Fruit fly (Drosophila melanogaster) whole organism, embryonic: ENCODE data around the gene Prp16.

ENCODE experiments used
- B-H2 ChIP-seq: fragments of 200-800 bp; sonication (Bioruptor generic); optimal IDR thresholded peaks from 2 replicates; lab custom pipeline; 2018; ENCODE audit warnings: missing biosample characterization, mild to moderate bottlenecking, missing genetic modification characterization
- Bdp1 ChIP-seq: fragments of 200-800 bp; sonication (Bioruptor generic); optimal IDR thresholded peaks from 3 replicates; lab custom pipeline; 2016; ENCODE audit warnings: missing biosample characterization, missing genetic modification characterization
- CG11560 ChIP-seq: fragments of 200-800 bp; sonication (Bioruptor generic); IDR thresholded peaks from 3 replicates; pipeline ENCODE4 v1.3.6; 2022; ENCODE audit warnings: missing biosample characterization, missing genetic modification characterization
- CG11696 ChIP-seq: fragments of 200-800 bp; sonication (Bioruptor generic); IDR thresholded peaks from 2 replicates; pipeline ENCODE4 v1.3.6; 2022; ENCODE audit warnings: missing biosample characterization, missing genetic modification characterization
- CG12104 ChIP-seq: fragments of 200-800 bp; sonication (Bioruptor generic); optimal IDR thresholded peaks from 3 replicates; lab custom pipeline; 2016; ENCODE audit warnings: missing biosample characterization, missing genetic modification characterization
- CG12744 ChIP-seq: fragments of 200-800 bp; sonication (Bioruptor generic); optimal IDR thresholded peaks from 2 replicates; lab custom pipeline; 2016; ENCODE audit warnings: missing biosample characterization, missing genetic modification characterization
- CG16863 ChIP-seq: fragments of 200-800 bp; sonication (Bioruptor generic); optimal IDR thresholded peaks from 3 replicates; lab custom pipeline; 2016; ENCODE audit warnings: missing biosample characterization, missing genetic modification characterization
- CG18599 ChIP-seq: fragments of 200-800 bp; sonication (Bioruptor generic); optimal IDR thresholded peaks from 3 replicates; lab custom pipeline; 2017; ENCODE audit warnings: missing biosample characterization, missing genetic modification characterization, mild to moderate bottlenecking, moderate library complexity, missing genetic modification reagents
- CG3065 ChIP-seq: fragments of 200-800 bp; sonication (Bioruptor generic); optimal IDR thresholded peaks from 2 replicates; lab custom pipeline; 2016; ENCODE audit warnings: missing biosample characterization, missing genetic modification characterization
- CG34422 ChIP-seq: fragments of 200-800 bp; sonication (Bioruptor generic); IDR thresholded peaks from 3 replicates; pipeline ENCODE4 v1.3.6; 2022; ENCODE audit warnings: missing biosample characterization, missing genetic modification characterization
- CG4282 ChIP-seq: fragments of 200-800 bp; sonication (Bioruptor generic); optimal IDR thresholded peaks from 2 replicates; lab custom pipeline; 2016; ENCODE audit warnings: missing biosample characterization, missing genetic modification characterization
- CG4730 ChIP-seq: fragments of 200-800 bp; sonication (Bioruptor generic); IDR thresholded peaks from 2 replicates; pipeline ENCODE4 v1.3.6; 2022; ENCODE audit warnings: missing biosample characterization, missing genetic modification characterization
- CG7839 ChIP-seq: fragments of 200-800 bp; sonication (Bioruptor generic); optimal IDR thresholded peaks from 3 replicates; lab custom pipeline; 2018; ENCODE audit warnings: missing biosample characterization, mild to moderate bottlenecking, missing genetic modification characterization, moderate library complexity
- Dll ChIP-seq: fragments of 200-800 bp; sonication (Bioruptor generic); IDR thresholded peaks from 4 replicates; pipeline ENCODE4 v1.3.6; 2022; ENCODE audit warnings: missing biosample characterization, missing genetic modification characterization; ENCODE audit not compliant: partially characterized antibody
- HLH3B ChIP-seq: fragments of 200-800 bp; sonication (Bioruptor generic); IDR thresholded peaks from 2 replicates; pipeline ENCODE4 v1.3.6; 2022; ENCODE audit warnings: missing biosample characterization, missing genetic modification characterization
- Hey ChIP-seq: fragments of 200-800 bp; sonication (Bioruptor generic); optimal IDR thresholded peaks from 3 replicates; lab custom pipeline; 2018; ENCODE audit warnings: missing biosample characterization, mild to moderate bottlenecking, missing genetic modification characterization
- HmgD ChIP-seq: fragments of 200-800 bp; sonication (Bioruptor generic); optimal IDR thresholded peaks from 3 replicates; lab custom pipeline; 2016; ENCODE audit warnings: missing biosample characterization, missing genetic modification characterization
- Hr3 ChIP-seq: fragments of 200-800 bp; sonication (Bioruptor generic); optimal IDR thresholded peaks from 3 replicates; lab custom pipeline; 2016; ENCODE audit warnings: missing biosample characterization, missing genetic modification characterization
- Hsf ChIP-seq: fragments of 200-800 bp; sonication (Bioruptor generic); optimal IDR thresholded peaks from 3 replicates; lab custom pipeline; 2016; ENCODE audit warnings: missing biosample characterization, missing genetic modification characterization
- Lim3 ChIP-seq: fragments of 200-800 bp; sonication (Bioruptor generic); IDR thresholded peaks from 2 replicates; pipeline ENCODE4 v1.3.6; 2022; ENCODE audit warnings: missing biosample characterization, missing genetic modification characterization
- Meics ChIP-seq: fragments of 200-800 bp; sonication (Bioruptor generic); optimal IDR thresholded peaks from 2 replicates; lab custom pipeline; 2017; ENCODE audit warnings: missing biosample characterization, mild to moderate bottlenecking, missing genetic modification characterization
- Rfx ChIP-seq: fragments of 200-800 bp; sonication (Bioruptor generic); IDR thresholded peaks from 2 replicates; pipeline ENCODE4 v1.3.6; 2022; ENCODE audit warnings: missing biosample characterization, missing genetic modification characterization
- Sry-β ChIP-seq: fragments of 200-800 bp; sonication (Bioruptor generic); optimal IDR thresholded peaks from 2 replicates; lab custom pipeline; 2018; ENCODE audit warnings: missing biosample characterization, mild to moderate bottlenecking, missing genetic modification characterization, moderate library complexity
- TFAM ChIP-seq: fragments of 200-800 bp; sonication (Bioruptor generic); optimal IDR thresholded peaks from 2 replicates; lab custom pipeline; 2017; ENCODE audit warnings: missing biosample characterization, missing genetic modification characterization, inconsistent platforms
- YL-1 ChIP-seq: fragments of 200-800 bp; sonication (Bioruptor generic); optimal IDR thresholded peaks from 3 replicates; lab custom pipeline; 2017; ENCODE audit warnings: missing biosample characterization, mild to moderate bottlenecking, missing genetic modification characterization
- ab ChIP-seq: fragments of 200-800 bp; sonication (Bioruptor generic); optimal IDR thresholded peaks from 2 replicates; lab custom pipeline; 2016; ENCODE audit warnings: missing biosample characterization, missing genetic modification characterization
- amos ChIP-seq: fragments of 200-800 bp; sonication (Bioruptor generic); IDR thresholded peaks from 2 replicates; pipeline ENCODE4 v1.3.6; 2022; ENCODE audit warnings: missing biosample characterization, missing genetic modification characterization; ENCODE audit not compliant: partially characterized antibody
- ap ChIP-seq: fragments of 200-800 bp; sonication (Bioruptor generic); IDR thresholded peaks from 2 replicates; pipeline ENCODE4 v1.3.6; 2022; ENCODE audit warnings: missing biosample characterization, missing genetic modification characterization
- cg ChIP-seq: fragments of 200-800 bp; sonication (Bioruptor generic); optimal IDR thresholded peaks from 3 replicates; lab custom pipeline; 2019; ENCODE audit warnings: missing biosample characterization, mild to moderate bottlenecking, missing genetic modification characterization, moderate library complexity
- crc ChIP-seq: fragments of 200-800 bp; sonication (Bioruptor generic); optimal IDR thresholded peaks from 2 replicates; lab custom pipeline; 2016; ENCODE audit warnings: missing biosample characterization, missing genetic modification characterization
- dimm ChIP-seq: fragments of 200-800 bp; sonication (Bioruptor generic); IDR thresholded peaks from 2 replicates; pipeline ENCODE4 v1.3.6; 2022; ENCODE audit warnings: missing biosample characterization, missing genetic modification characterization
- dmrt11E ChIP-seq: fragments of 200-800 bp; sonication (Bioruptor generic); optimal IDR thresholded peaks from 3 replicates; lab custom pipeline; 2018; ENCODE audit warnings: missing biosample characterization, mild to moderate bottlenecking, missing genetic modification characterization, moderate library complexity
- esg ChIP-seq: fragments of 200-800 bp; sonication (Bioruptor generic); conservative IDR thresholded peaks from 2 replicates; pipeline ENCODE4 v1.3.6; 2022; ENCODE audit warnings: missing biosample characterization, missing genetic modification characterization
- gro ChIP-seq: fragments of 200-800 bp; sonication (Bioruptor generic); optimal IDR thresholded peaks from 2 replicates; lab custom pipeline; 2016; ENCODE audit warnings: missing biosample characterization, missing genetic modification characterization
- gsb ChIP-seq: fragments of 200-800 bp; sonication (Bioruptor generic); IDR thresholded peaks from 2 replicates; pipeline ENCODE4 v1.3.6; 2022; ENCODE audit warnings: missing biosample characterization, missing genetic modification characterization
- gsb-n ChIP-seq: fragments of 200-800 bp; sonication (Bioruptor generic); optimal IDR thresholded peaks from 3 replicates; lab custom pipeline; 2018; ENCODE audit warnings: missing biosample characterization, mild to moderate bottlenecking, missing genetic modification characterization
- hbn ChIP-seq: fragments of 200-800 bp; sonication (Bioruptor generic); IDR thresholded peaks from 2 replicates; pipeline ENCODE4 v1.3.6; 2022; ENCODE audit warnings: missing biosample characterization, missing genetic modification characterization; ENCODE audit not compliant: partially characterized antibody
- hkb ChIP-seq, 2 experiments: fragments of 200-800 bp in 1 of 2; fragments of >200 bp in 1 of 2; sonication (Bioruptor generic) in 1 of 2; IDR thresholded peaks in 1 of 2; optimal IDR thresholded peaks in 1 of 2; 2 replicates each; pipeline versions ENCODE4 v1.3.6 to Lab custom; 2017 to 2022; ENCODE audit warnings: missing biosample characterization in 1 of 2, missing genetic modification characterization in 1 of 2
- insv ChIP-seq, 2 experiments: fragments of 200-800 bp; sonication (Bioruptor generic); optimal IDR thresholded peaks; 3 replicates each; lab custom pipeline; 2016 to 2018; ENCODE audit warnings: missing biosample characterization in 2 of 2, missing genetic modification characterization in 2 of 2
- knrl ChIP-seq: fragments of 200-800 bp; sonication (Bioruptor generic); IDR thresholded peaks from 3 replicates; pipeline ENCODE4 v1.3.6; 2022; ENCODE audit warnings: missing biosample characterization, missing genetic modification characterization; ENCODE audit not compliant: partially characterized antibody
- nom ChIP-seq: fragments of 200-800 bp; sonication (Bioruptor generic); optimal IDR thresholded peaks from 2 replicates; lab custom pipeline; 2017; ENCODE audit warnings: missing biosample characterization, missing genetic modification characterization, mild to moderate bottlenecking, moderate library complexity, missing genetic modification reagents
- otp ChIP-seq: fragments of 200-800 bp; sonication (Bioruptor generic); IDR thresholded peaks from 3 replicates; pipeline ENCODE4, ENCODE4 v1.3.6; 2022; ENCODE audit warnings: missing biosample characterization, missing genetic modification characterization
- salm ChIP-seq: fragments of 200-800 bp; sonication (Bioruptor generic); optimal IDR thresholded peaks from 2 replicates; lab custom pipeline; 2018; ENCODE audit warnings: missing biosample characterization, mild to moderate bottlenecking, missing genetic modification characterization
- stwl ChIP-seq: fragments of 200-800 bp; sonication (Bioruptor generic); optimal IDR thresholded peaks from 3 replicates; lab custom pipeline; 2018; ENCODE audit warnings: missing biosample characterization, mild to moderate bottlenecking, missing genetic modification characterization, moderate library complexity
- tap ChIP-seq: fragments of 200-800 bp; optimal IDR thresholded peaks from 3 replicates; lab custom pipeline; 2019; ENCODE audit warnings: missing biosample characterization, mild to moderate bottlenecking, missing genetic modification characterization, moderate library complexity
- tll ChIP-seq, 2 experiments: fragments of 200-800 bp in 1 of 2; fragments of >200 bp in 1 of 2; sonication (Bioruptor generic) in 1 of 2; optimal IDR thresholded peaks; 2 replicates each; lab custom pipeline; 2017 to 2019; ENCODE audit warnings: missing biosample characterization in 2 of 2, missing genetic modification characterization in 2 of 2, mild to moderate bottlenecking in 1 of 2, moderate library complexity in 1 of 2
- ttk ChIP-seq: fragments of 200-800 bp; sonication (Bioruptor generic); IDR thresholded peaks from 2 replicates; pipeline ENCODE4 v2.1.2; 2022; ENCODE audit warnings: missing biosample characterization, missing genetic modification characterization
- twi ChIP-seq: fragments of 200-800 bp; optimal IDR thresholded peaks from 2 replicates; lab custom pipeline; 2019; ENCODE audit warnings: missing biosample characterization, mild to moderate bottlenecking, missing genetic modification characterization, moderate library complexity
- vvl ChIP-seq: fragments of 200-800 bp; sonication (Bioruptor generic); IDR thresholded peaks from 2 replicates; pipeline ENCODE4 v1.3.6; 2022; ENCODE audit warnings: missing biosample characterization, missing genetic modification characterization

Prp16 gene

dm6 chrX:14247035-14247786, 46.0 kb downstream of the Prp16 start, which contains the start of gene mud (continued):
- no peak for TF ChIP-seq CG3065 (GFP tag; lab: Kevin White, UChicago)
- peak; percentile 1 for TF ChIP-seq Sry-β (GFP tag; lab: Kevin White, UChicago)
- no peak for TF ChIP-seq CG18599 (GFP tag; lab: Kevin White, UChicago)
- no peak for TF ChIP-seq CG11560 (tag; lab: Robert Waterston, UW)
- no peak for TF ChIP-seq Hsf (GFP tag; lab: Kevin White, UChicago)
- TF ChIP-seq gro (GFP tag; lab: Kevin White, UChicago): no peak
- peak; percentile 40 for TF ChIP-seq stwl (tag; lab: Kevin White, UChicago)
- no peak for TF ChIP-seq HmgD (GFP tag; lab: Kevin White, UChicago)
- TF ChIP-seq CG16863 (GFP tag; lab: Kevin White, UChicago): no peak
- no peak for TF ChIP-seq vvl (GFP tag; lab: Robert Waterston, UW)
- TF ChIP-seq TFAM (GFP tag; lab: Kevin White, UChicago): no peak
- TF ChIP-seq cg (GFP tag; lab: Kevin White, UChicago): no peak
- TF ChIP-seq tap (tag; lab: Kevin White, UChicago): no peak
- TF ChIP-seq ab (GFP tag; lab: Kevin White, UChicago): no peak
- TF ChIP-seq ap (GFP tag; lab: Robert Waterston, UW): 0 out of 2 replicates have a peak, but pooled peaks have one; percentile 7
- TF ChIP-seq otp (GFP tag; lab: Robert Waterston, UW): 0 out of 3 replicates have a peak, but pooled peaks have one; percentile 7
- peak; percentile 48 for TF ChIP-seq hbn (GFP tag; lab: Robert Waterston, UW)
- no peak for TF ChIP-seq dimm (GFP tag; lab: Robert Waterston, UW)
- no peak for TF ChIP-seq CG12104 (GFP tag; lab: Kevin White, UChicago)
- peak; percentile 52 for TF ChIP-seq Meics (GFP tag; lab: Kevin White, UChicago)
- TF ChIP-seq hkb (optimal IDR thresholded peaks at IDR 0.05; lab: Kevin White, UChicago): no peak
- no peak for TF ChIP-seq hkb (GFP tag; IDR thresholded peaks at IDR 0.05; lab: Robert Waterston, UW)
- TF ChIP-seq ttk (GFP tag; lab: Robert Waterston, UW): peak; percentile 29; the same call in 1 of the 2 replicates
- peak; percentile 77 for TF ChIP-seq amos (GFP tag; lab: Robert Waterston, UW)
- TF ChIP-seq Bdp1: no peak
- TF ChIP-seq CG11696 (GFP tag; lab: Robert Waterston, UW): no peak
- no peak for TF ChIP-seq salm (tag; lab: Kevin White, UChicago)
- TF ChIP-seq nom (GFP tag; lab: Kevin White, UChicago): no peak
- peak; percentile 43 for TF ChIP-seq dmrt11E (tag; lab: Kevin White, UChicago)
- TF ChIP-seq CG7839 (tag; lab: Kevin White, UChicago): no peak
- TF ChIP-seq twi (tag; lab: Kevin White, UChicago): no peak
- peak; percentile 38 for TF ChIP-seq Hr3 (GFP tag; lab: Kevin White, UChicago)
- no peak for TF ChIP-seq YL-1
- TF ChIP-seq gsb-n (tag; lab: Kevin White, UChicago): no peak
- no peak for TF ChIP-seq CG34422
- TF ChIP-seq Hey (tag; lab: Kevin White, UChicago): no peak
- no peak for TF ChIP-seq B-H2 (GFP tag; lab: Kevin White, UChicago)
- peak; percentile 67 for TF ChIP-seq Dll (GFP tag; lab: Robert Waterston, UW)
- TF ChIP-seq Lim3 (GFP tag; lab: Robert Waterston, UW): no peak
- TF ChIP-seq CG12744 (GFP tag; lab: Kevin White, UChicago): no peak
- TF ChIP-seq insv (GFP tag; optimal IDR thresholded peaks at IDR 0.05; lab: Kevin White, UChicago): peak in 1 of 2 experiments; percentile 14
- peak; percentile 30; the same call in 1 of the 2 replicates for TF ChIP-seq esg (GFP tag; lab: Robert Waterston, UW)
- no peak for TF ChIP-seq gsb (GFP tag; lab: Robert Waterston, UW)
- TF ChIP-seq knrl: peak; percentile 81
- TF ChIP-seq CG4730: no peak
- TF ChIP-seq Rfx (GFP tag; lab: Robert Waterston, UW): no peak
- TF ChIP-seq HLH3B (GFP tag; lab: Robert Waterston, UW): no peak
- TF ChIP-seq CG4282 (GFP tag; lab: Kevin White, UChicago): no peak
- TF ChIP-seq tll (GFP tag; optimal IDR thresholded peaks at IDR 0.05; lab: Kevin White, UChicago): no peak
- no peak for TF ChIP-seq crc
